Fruit fly (Drosophila melanogaster): ENCODE results near the gene Sodh1.
A peak's percentile ranks its signal among the peaks of the same experiment; 100 is the strongest.

Gene Sodh1

DNA sequence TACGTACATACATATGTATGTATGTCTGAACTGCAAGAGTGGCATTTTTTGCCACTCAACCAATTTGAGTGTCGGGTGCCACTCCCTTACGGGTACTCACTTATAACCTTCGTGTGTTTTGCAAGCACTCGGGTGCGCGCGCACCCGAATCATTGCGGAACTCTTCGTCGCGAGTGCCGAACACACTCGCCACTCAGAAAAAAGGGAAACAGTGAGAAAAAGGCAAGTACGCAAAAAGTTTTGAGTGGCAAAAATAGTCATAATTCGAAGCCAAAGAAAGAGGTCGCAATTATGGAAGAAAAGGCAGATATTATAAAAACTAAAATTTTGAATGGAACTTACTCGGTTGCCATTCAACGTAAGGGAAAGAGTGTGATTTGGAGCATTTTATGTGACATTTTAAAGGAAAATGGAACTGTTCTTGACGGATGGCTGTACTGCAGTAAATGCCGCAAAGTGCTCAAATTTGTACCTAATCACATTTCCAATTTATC lies 38.2 kb downstream of the Sodh1 start (continued):
- TF ChIP-seq CG6854 (GFP tag; optimal IDR thresholded peaks at IDR 0.05) (no peak), Ets21C (GFP tag; optimal IDR thresholded peaks at IDR 0.05) (no peak), svp (GFP tag) (peak; percentile 52), CG31627 (GFP tag; optimal IDR thresholded peaks at IDR 0.05) (no peak), Hr39 (GFP tag; optimal IDR thresholded peaks at IDR 0.05) (no peak), Sox15 (GFP tag; optimal IDR thresholded peaks at IDR 0.05) (no peak), fkh (GFP tag; optimal IDR thresholded peaks at IDR 0.05) (no peak), CG11762 (GFP tag; optimal IDR thresholded peaks at IDR 0.05; ENCODE audit: insufficient read depth) (no peak), Sox102F (GFP tag; optimal IDR thresholded peaks at IDR 0.05) (no peak), fd85E (GFP tag; optimal IDR thresholded peaks at IDR 0.05) (no peak), ss (GFP tag; optimal IDR thresholded peaks at IDR 0.05) (peak in 1 of 2 experiments; percentile 12), spab (GFP tag; optimal IDR thresholded peaks at IDR 0.05) (no peak), CG3919 (GFP tag; optimal IDR thresholded peaks at IDR 0.05) (peak; percentile 33), Ets96B (tag; optimal IDR thresholded peaks at IDR 0.05) (no peak)

DNA sequence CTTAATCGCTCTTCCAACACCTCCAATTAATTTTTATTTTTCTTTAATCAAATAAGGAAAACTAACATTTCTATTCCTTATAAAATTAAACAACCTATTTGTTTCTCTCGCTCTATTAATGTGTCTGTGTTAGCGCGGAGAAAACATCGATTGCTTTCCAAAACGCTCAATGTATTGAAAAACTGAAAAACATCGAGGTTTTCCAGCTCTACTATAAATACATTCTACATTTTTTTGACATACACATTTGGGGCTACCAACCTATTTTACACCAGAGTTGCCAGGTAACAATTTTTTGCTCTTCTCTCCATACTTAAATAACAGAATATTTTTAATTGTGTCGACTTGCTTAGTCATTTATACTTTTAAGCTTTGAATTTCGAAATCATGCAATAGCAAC lies 39.8 kb downstream of the Sodh1 start:
- TF ChIP-seq Gug (GFP tag; IDR thresholded peaks at IDR 0.05), result no peak
- no peak for TF ChIP-seq Sox14 (GFP tag; optimal IDR thresholded peaks at IDR 0.05)
- no peak for TF ChIP-seq CG31627 (GFP tag; optimal IDR thresholded peaks at IDR 0.05)
- TF ChIP-seq Eip78C (GFP tag), result peak; percentile 58

DNA sequence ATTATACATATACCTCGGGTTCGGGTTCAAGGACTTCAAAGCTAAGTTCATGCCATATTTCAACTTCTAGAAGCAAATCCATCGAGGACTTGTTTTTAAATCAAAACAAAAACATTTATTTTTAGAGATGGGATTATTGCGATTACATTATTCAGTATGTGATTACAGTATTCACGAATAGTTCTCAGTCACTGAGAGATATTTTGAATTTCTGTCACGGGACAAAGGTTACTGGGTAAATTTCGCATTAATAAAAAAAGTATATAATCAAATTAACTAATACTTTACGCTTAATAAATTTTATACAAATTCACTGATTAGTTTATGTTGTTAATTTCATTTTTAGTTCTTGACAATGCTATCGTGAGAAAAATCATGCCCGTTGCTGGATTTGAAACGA lies 41.5 kb downstream of the Sodh1 start:
- TF ChIP-seq Eip78C (GFP tag), result peak; percentile 81
- no peak for TF ChIP-seq dsx (GFP tag; optimal IDR thresholded peaks at IDR 0.05; ENCODE audit: poor library complexity, severe bottlenecking)
- peak; percentile 42 for TF ChIP-seq CG3032 (tag; optimal IDR thresholded peaks at IDR 0.05)
- TF ChIP-seq CG8632 (GFP tag; optimal IDR thresholded peaks at IDR 0.05), result peak; percentile 2
- TF ChIP-seq ss (GFP tag; optimal IDR thresholded peaks at IDR 0.05), result peak in 1 of 2 experiments; percentile 39
- TF ChIP-seq CG8319 (GFP tag; optimal IDR thresholded peaks at IDR 0.05), result no peak
- TF ChIP-seq esn (GFP tag; optimal IDR thresholded peaks at IDR 0.05), result peak; percentile 45
- TF ChIP-seq Lpt (GFP tag; optimal IDR thresholded peaks at IDR 0.05), result no peak
- TF ChIP-seq lz (GFP tag; optimal IDR thresholded peaks at IDR 0.05), result peak; percentile 8
- TF ChIP-seq CG6808 (GFP tag; optimal IDR thresholded peaks at IDR 0.05), result no peak
- peak; percentile 59 for TF ChIP-seq CG31627 (GFP tag; optimal IDR thresholded peaks at IDR 0.05)
- peak; percentile 43 for TF ChIP-seq CG3919 (GFP tag; optimal IDR thresholded peaks at IDR 0.05)
- no peak for TF ChIP-seq fkh (GFP tag; optimal IDR thresholded peaks at IDR 0.05)
- peak; percentile 14; the same call in 1 of the 2 replicates for TF ChIP-seq CG15336 (GFP tag; IDR thresholded peaks at IDR 0.05)
- TF ChIP-seq CG6792 (GFP tag; optimal IDR thresholded peaks at IDR 0.05), result peak; percentile 7

DNA sequence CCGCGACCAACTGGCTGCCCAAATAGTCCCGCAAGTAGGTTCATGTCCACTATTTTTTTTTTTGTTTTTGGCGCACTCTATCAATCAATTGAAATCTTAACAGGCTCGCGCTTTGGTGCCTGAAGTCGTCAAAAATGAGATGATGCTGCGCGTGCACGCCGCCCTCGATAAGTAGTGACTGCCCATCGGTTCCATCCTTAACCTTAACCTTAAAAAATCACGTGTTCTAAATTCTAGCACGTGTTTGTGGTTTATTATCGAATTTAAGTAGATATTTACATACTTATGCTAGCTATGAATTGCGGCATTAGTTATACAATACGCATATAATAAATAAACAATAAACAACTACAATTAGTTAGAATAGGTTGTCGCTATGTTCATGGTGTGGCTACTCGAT lies 42.2 kb downstream of the Sodh1 start:
- TF ChIP-seq CG32006 (GFP tag; optimal IDR thresholded peaks at IDR 0.05), result no peak
- no peak for TF ChIP-seq CG6276 (GFP tag; optimal IDR thresholded peaks at IDR 0.05)
- no peak for TF ChIP-seq CG1621 (tag; optimal IDR thresholded peaks at IDR 0.05)
- no peak for TF ChIP-seq fd59A (GFP tag; optimal IDR thresholded peaks at IDR 0.05)
- TF ChIP-seq CG10631 (GFP tag; optimal IDR thresholded peaks at IDR 0.05), result no peak
- no peak for TF ChIP-seq CG10669 (GFP tag; optimal IDR thresholded peaks at IDR 0.05)
- TF ChIP-seq pdm3 (GFP tag; optimal IDR thresholded peaks at IDR 0.05), result no peak
- TF ChIP-seq acj6 (GFP tag; optimal IDR thresholded peaks at IDR 0.05), result no peak
- no peak for TF ChIP-seq CG6808 (GFP tag; optimal IDR thresholded peaks at IDR 0.05)
